Fruit fly (Drosophila melanogaster) whole organism, embryonic: Measurements from ENCODE around the gene Ice2.

Experiments used
- B-H1 ChIP-seq: fragments of 200-800 bp; sonication (Bioruptor generic); IDR thresholded peaks from 3 replicates; pipeline ENCODE4 v1.3.6; 2022; ENCODE audit warnings: missing biosample characterization, missing genetic modification characterization
- Bdp1 ChIP-seq: fragments of 200-800 bp; sonication (Bioruptor generic); optimal IDR thresholded peaks from 3 replicates; lab custom pipeline; 2016; ENCODE audit warnings: missing biosample characterization, missing genetic modification characterization
- CG10267 ChIP-seq: fragments of 200-800 bp; sonication (Bioruptor generic); optimal IDR thresholded peaks from 2 replicates; lab custom pipeline; 2018; ENCODE audit warnings: missing biosample characterization, mild to moderate bottlenecking, missing genetic modification characterization, moderate library complexity
- CG10431 ChIP-seq: fragments of 200-800 bp; sonication (Bioruptor generic); optimal IDR thresholded peaks from 3 replicates; lab custom pipeline; 2018; ENCODE audit warnings: missing biosample characterization, mild to moderate bottlenecking, missing genetic modification characterization
- CG10654 ChIP-seq: fragments of 200-800 bp; sonication (Bioruptor generic); optimal IDR thresholded peaks from 2 replicates; lab custom pipeline; 2016; ENCODE audit warnings: missing biosample characterization, missing genetic modification characterization
- CG11696 ChIP-seq: fragments of 200-800 bp; sonication (Bioruptor generic); IDR thresholded peaks from 2 replicates; pipeline ENCODE4 v1.3.6; 2022; ENCODE audit warnings: missing biosample characterization, missing genetic modification characterization
- CG12659 ChIP-seq: fragments of 200-800 bp; sonication (Bioruptor generic); optimal IDR thresholded peaks from 3 replicates; lab custom pipeline; 2017; ENCODE audit warnings: mild to moderate bottlenecking, missing biosample characterization, missing genetic modification reagents, missing genetic modification characterization
- CG13624 ChIP-seq: fragments of 200-800 bp; sonication (Bioruptor generic); optimal IDR thresholded peaks from 2 replicates; lab custom pipeline; 2016; ENCODE audit warnings: missing biosample characterization, missing genetic modification characterization
- CG14014 ChIP-seq: fragments of 200-800 bp; sonication (Bioruptor generic); IDR thresholded peaks from 2 replicates; pipeline ENCODE4 v1.3.6; 2022; ENCODE audit warnings: missing biosample characterization, missing genetic modification characterization
- CG14441 ChIP-seq: fragments of 200-800 bp; sonication (Bioruptor generic); IDR thresholded peaks from 2 replicates; pipeline ENCODE4 v1.3.6; 2022; ENCODE audit warnings: missing biosample characterization, missing genetic modification characterization
- CG14710 ChIP-seq: fragments of 200-800 bp; sonication (Bioruptor generic); optimal IDR thresholded peaks from 3 replicates; lab custom pipeline; 2019; ENCODE audit warnings: missing biosample characterization, mild to moderate bottlenecking, missing genetic modification characterization, moderate library complexity
- CG14965 ChIP-seq: fragments of 200-800 bp; sonication (Bioruptor generic); optimal IDR thresholded peaks from 2 replicates; lab custom pipeline; 2016; ENCODE audit warnings: missing biosample characterization, missing genetic modification characterization, borderline replicate concordance
- CG15073 ChIP-seq: fragments of 200-800 bp; sonication (Bioruptor generic); optimal IDR thresholded peaks from 2 replicates; lab custom pipeline; 2016; ENCODE audit warnings: missing biosample characterization, missing genetic modification characterization
- CG1529 ChIP-seq: fragments of 200-800 bp; sonication (Bioruptor generic); optimal IDR thresholded peaks from 3 replicates; lab custom pipeline; 2018; ENCODE audit warnings: missing biosample characterization, missing genetic modification characterization
- CG16813 ChIP-seq: fragments of 200-800 bp; sonication (Bioruptor generic); IDR thresholded peaks from 3 replicates; pipeline ENCODE4 v1.3.6; 2022; ENCODE audit warnings: missing biosample characterization, missing genetic modification characterization; ENCODE audit not compliant: partially characterized antibody
- CG17328 ChIP-seq: fragments of 200-800 bp; sonication (Bioruptor generic); IDR thresholded peaks from 2 replicates; pipeline ENCODE4 v1.3.6; 2022; ENCODE audit warnings: missing biosample characterization, missing genetic modification characterization
- CG17912 ChIP-seq: fragments of 200-800 bp; sonication (Bioruptor generic); optimal IDR thresholded peaks from 2 replicates; lab custom pipeline; 2018; ENCODE audit warnings: missing biosample characterization, mild to moderate bottlenecking, missing genetic modification characterization
- CG18262 ChIP-seq: fragments of 200-800 bp; optimal IDR thresholded peaks from 3 replicates; lab custom pipeline; 2019; ENCODE audit warnings: missing biosample characterization, mild to moderate bottlenecking, missing genetic modification characterization, moderate library complexity
- CG30403 ChIP-seq: fragments of 200-800 bp; sonication (Bioruptor generic); optimal IDR thresholded peaks from 3 replicates; lab custom pipeline; 2016; ENCODE audit warnings: missing biosample characterization, missing genetic modification characterization
- CG43689 ChIP-seq: fragments of 200-800 bp; sonication (Bioruptor generic); IDR thresholded peaks from 2 replicates; pipeline ENCODE4 v1.3.6; 2022; ENCODE audit warnings: missing biosample characterization, missing genetic modification characterization
- CG4404 ChIP-seq: fragments of 200-800 bp; sonication (Bioruptor generic); IDR thresholded peaks from 2 replicates; pipeline ENCODE4 v1.3.6; 2022; ENCODE audit warnings: missing biosample characterization, missing genetic modification characterization
- CG4854 ChIP-seq: fragments of 200-800 bp; sonication (Bioruptor generic); optimal IDR thresholded peaks from 2 replicates; lab custom pipeline; 2016; ENCODE audit warnings: missing biosample characterization, missing genetic modification characterization, inconsistent platforms
- CG6272 ChIP-seq: fragments of 200-800 bp; sonication (Bioruptor generic); IDR thresholded peaks from 2 replicates; pipeline ENCODE4 v1.3.6; 2022; ENCODE audit warnings: missing biosample characterization, missing genetic modification characterization
- CG6791 ChIP-seq: fragments of 200-800 bp; sonication (Bioruptor generic); IDR thresholded peaks from 3 replicates; pipeline ENCODE4 v1.3.6; 2022; ENCODE audit warnings: missing biosample characterization, missing genetic modification characterization; ENCODE audit not compliant: partially characterized antibody
- CG7372 ChIP-seq: fragments of 200-800 bp; sonication (Bioruptor generic); IDR thresholded peaks from 2 replicates; pipeline ENCODE4 v1.3.6; 2022; ENCODE audit warnings: missing biosample characterization, missing genetic modification characterization
- CG8924 ChIP-seq: fragments of 200-800 bp; optimal IDR thresholded peaks from 3 replicates; lab custom pipeline; 2019; ENCODE audit warnings: missing biosample characterization, mild to moderate bottlenecking, missing genetic modification characterization, moderate library complexity
- CG9876 ChIP-seq: fragments of 200-800 bp; sonication (Bioruptor generic); optimal IDR thresholded peaks from 2 replicates; lab custom pipeline; 2016; ENCODE audit warnings: missing biosample characterization, missing genetic modification characterization
- Dek ChIP-seq: fragments of 200-800 bp; sonication (Bioruptor generic); optimal IDR thresholded peaks from 3 replicates; lab custom pipeline; 2019; ENCODE audit warnings: missing biosample characterization, mild to moderate bottlenecking, missing genetic modification characterization, moderate library complexity
- Dip3 ChIP-seq: fragments of 200-800 bp; sonication (Bioruptor generic); optimal IDR thresholded peaks from 3 replicates; lab custom pipeline; 2016; ENCODE audit warnings: missing biosample characterization, missing genetic modification characterization
- Doc2 ChIP-seq: fragments of 200-800 bp; sonication (Bioruptor generic); IDR thresholded peaks from 2 replicates; pipeline ENCODE4 v1.3.6; 2022; ENCODE audit warnings: missing biosample characterization, missing genetic modification characterization
- ERR ChIP-seq: fragments of 200-800 bp; sonication (Bioruptor generic); optimal IDR thresholded peaks from 2 replicates; lab custom pipeline; 2016; ENCODE audit warnings: missing biosample characterization, missing genetic modification characterization
- Max ChIP-seq: fragments of 200-800 bp; sonication (Bioruptor generic); optimal IDR thresholded peaks from 2 replicates; lab custom pipeline; 2016; ENCODE audit warnings: missing biosample characterization, mild to moderate bottlenecking, missing genetic modification characterization
- Med ChIP-seq: fragments of 200-800 bp; sonication (Bioruptor generic); peaks from one replicate; lab custom pipeline; 2016; ENCODE audit warnings: missing biosample characterization, missing genetic modification characterization, mild to moderate bottlenecking, inconsistent platforms, moderate library complexity
- NFAT ChIP-seq: fragments of 200-800 bp; sonication (Bioruptor generic); IDR thresholded peaks from 2 replicates; pipeline ENCODE4 v1.3.6; 2022; ENCODE audit warnings: missing biosample characterization, missing genetic modification characterization
- Poxn ChIP-seq: fragments of 200-800 bp; sonication (Bioruptor generic); IDR thresholded peaks from 2 replicates; pipeline ENCODE4 v1.3.6; 2022; ENCODE audit warnings: missing biosample characterization, missing genetic modification characterization
- Usf ChIP-seq: fragments of 200-800 bp; sonication (Bioruptor generic); optimal IDR thresholded peaks from 2 replicates; lab custom pipeline; 2017; ENCODE audit warnings: missing genotype, missing biosample characterization, missing genetic modification characterization
- ato ChIP-seq: fragments of 200-800 bp; sonication (Bioruptor generic); IDR thresholded peaks from 2 replicates; pipeline ENCODE4 v1.3.6; 2022; ENCODE audit warnings: missing biosample characterization, missing genetic modification characterization; ENCODE audit not compliant: partially characterized antibody
- chif ChIP-seq, 2 experiments: fragments of 200-800 bp; sonication (Bioruptor generic); optimal IDR thresholded peaks; 3 replicates each; lab custom pipeline; 2016; ENCODE audit warnings: missing biosample characterization in 2 of 2, missing genetic modification characterization in 2 of 2
- ci ChIP-seq: fragments of 200-800 bp; sonication (Bioruptor generic); IDR thresholded peaks from 3 replicates; pipeline ENCODE4 v1.3.6; 2022; ENCODE audit warnings: missing biosample characterization, missing genetic modification characterization
- crp ChIP-seq, 2 experiments: fragments of 200-800 bp; sonication (Bioruptor generic); optimal IDR thresholded peaks; 2 replicates in 1 of 2; 3 replicates in 1 of 2; lab custom pipeline; 2017; ENCODE audit warnings: missing biosample characterization in 2 of 2, missing genetic modification characterization in 2 of 2, mild to moderate bottlenecking in 1 of 2, moderate library complexity in 1 of 2
- gcm ChIP-seq: fragments of 200-800 bp; sonication (Bioruptor generic); optimal IDR thresholded peaks from 2 replicates; lab custom pipeline; 2019; ENCODE audit warnings: missing biosample characterization, mild to moderate bottlenecking, missing genetic modification characterization, moderate library complexity
- grn ChIP-seq: fragments of 200-800 bp; sonication (Bioruptor generic); optimal IDR thresholded peaks from 3 replicates; lab custom pipeline; 2017; ENCODE audit warnings: missing biosample characterization, missing genetic modification characterization
- jing ChIP-seq: fragments of 200-800 bp; sonication (Bioruptor generic); optimal IDR thresholded peaks from 2 replicates; lab custom pipeline; 2018; ENCODE audit warnings: missing biosample characterization, mild to moderate bottlenecking, missing genetic modification characterization
- ken ChIP-seq: fragments of 200-800 bp; sonication (Bioruptor generic); IDR thresholded peaks from 3 replicates; pipeline ENCODE4 v1.3.6; 2022; ENCODE audit warnings: missing biosample characterization, missing genetic modification characterization
- pho ChIP-seq: fragments of 200-800 bp; sonication (Bioruptor generic); optimal IDR thresholded peaks from 2 replicates; lab custom pipeline; 2016; ENCODE audit warnings: missing biosample characterization, missing genetic modification characterization
- sens ChIP-seq: fragments of 200-800 bp; sonication (Bioruptor generic); peaks from one replicate; lab custom pipeline; 2016; ENCODE audit warnings: missing biosample characterization, missing genetic modification characterization
- sens-2 ChIP-seq: fragments of 200-800 bp; sonication (Bioruptor generic); IDR thresholded peaks from 2 replicates; pipeline ENCODE4 v1.3.6; 2022; ENCODE audit warnings: missing biosample characterization, missing genetic modification characterization
- sqz ChIP-seq: fragments of 200-800 bp; sonication (Bioruptor generic); optimal IDR thresholded peaks from 3 replicates; lab custom pipeline; 2018; ENCODE audit warnings: missing biosample characterization, mild to moderate bottlenecking, missing genetic modification characterization
- stwl ChIP-seq: fragments of 200-800 bp; sonication (Bioruptor generic); optimal IDR thresholded peaks from 3 replicates; lab custom pipeline; 2018; ENCODE audit warnings: missing biosample characterization, mild to moderate bottlenecking, missing genetic modification characterization, moderate library complexity
- toy ChIP-seq: fragments of 200-800 bp; sonication (Bioruptor generic); IDR thresholded peaks from 2 replicates; pipeline ENCODE4 v1.3.6; 2022; ENCODE audit warnings: missing biosample characterization, missing genetic modification characterization
- vfl ChIP-seq: fragments of 200-800 bp; sonication (Bioruptor generic); optimal IDR thresholded peaks from 2 replicates; lab custom pipeline; 2016; ENCODE audit warnings: missing biosample characterization, missing genetic modification characterization
- vnd ChIP-seq: fragments of 200-800 bp; sonication (Bioruptor generic); IDR thresholded peaks from 3 replicates; pipeline ENCODE4 v1.3.6; 2022; ENCODE audit warnings: missing biosample characterization, missing genetic modification characterization; ENCODE audit not compliant: partially characterized antibody
- wor ChIP-seq: fragments of 200-800 bp; sonication (Bioruptor generic); IDR thresholded peaks from 2 replicates; pipeline ENCODE4 v1.3.6; 2022; ENCODE audit warnings: missing biosample characterization, missing genetic modification characterization

Ice2 gene

DNA sequence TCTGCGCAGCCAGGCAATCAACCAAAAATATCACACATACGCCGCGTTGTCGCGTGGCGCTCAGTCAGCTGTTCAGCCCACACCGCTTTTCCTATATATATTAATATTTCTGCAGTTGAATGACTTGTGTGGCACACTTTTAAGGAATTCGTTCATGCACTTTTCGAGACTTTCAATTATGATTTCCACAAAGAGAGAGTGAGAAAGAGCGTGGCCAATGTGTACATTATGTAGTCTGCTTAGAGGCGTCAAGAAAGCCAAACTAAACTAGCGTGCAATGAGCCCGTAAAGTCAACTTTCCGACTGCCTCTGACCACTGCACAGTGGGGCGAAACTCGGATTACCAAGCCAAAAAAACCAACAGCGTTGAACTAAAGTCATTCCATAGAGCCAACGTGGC, 24.1 kb downstream of the Ice2 start (continued):
- TF ChIP-seq chif (GFP tag; optimal IDR thresholded peaks at IDR 0.05; lab: Kevin White, UChicago) (no peak), CG6272 (GFP tag; lab: Robert Waterston, UW) (no peak), grn (GFP tag; lab: Kevin White, UChicago) (no peak), Usf (GFP tag; lab: Kevin White, UChicago) (no peak), CG8924 (no peak), CG15073 (GFP tag; lab: Kevin White, UChicago) (no peak), gcm (GFP tag; lab: Kevin White, UChicago) (no peak), CG17328 (no peak), CG18262 (tag; lab: Kevin White, UChicago) (no peak), CG12659 (GFP tag; lab: Kevin White, UChicago) (no peak), sens (GFP tag; lab: Kevin White, UChicago) (peak; percentile 47), CG13624 (GFP tag; lab: Kevin White, UChicago) (no peak), vnd (GFP tag; lab: Robert Waterston, UW) (no peak), CG10267 (tag; lab: Kevin White, UChicago) (no peak), B-H1 (GFP tag; lab: Robert Waterston, UW) (no peak), ci (GFP tag; lab: Robert Waterston, UW) (0 out of 3 replicates have a peak, but pooled peaks have one; percentile 24), ato (GFP tag; lab: Robert Waterston, UW) (no peak), Bdp1 (GFP tag; lab: Kevin White, UChicago) (no peak), crp (GFP tag; optimal IDR thresholded peaks at IDR 0.05; lab: Kevin White, UChicago) (peak in 1 of 2 experiments; percentile 5), CG43689 (GFP tag; lab: Robert Waterston, UW) (no peak), ken (GFP tag; lab: Robert Waterston, UW) (no peak), vfl (GFP tag; lab: Kevin White, UChicago) (no peak), Poxn (GFP tag; lab: Robert Waterston, UW) (no peak), pho (no peak), ERR (GFP tag; lab: Kevin White, UChicago) (no peak), CG10654 (GFP tag; lab: Kevin White, UChicago) (no peak), stwl (no peak), Max (GFP tag; lab: Kevin White, UChicago) (no peak), NFAT (GFP tag; lab: Robert Waterston, UW) (no peak), CG30403 (no peak), jing (GFP tag; lab: Kevin White, UChicago) (no peak), CG10431 (GFP tag; lab: Kevin White, UChicago) (peak; percentile 99), CG7372 (GFP tag; lab: Robert Waterston, UW) (peak; percentile 75), CG14710 (tag; lab: Kevin White, UChicago) (no peak), CG14441 (GFP tag; lab: Robert Waterston, UW) (no peak), CG4854 (GFP tag; lab: Kevin White, UChicago) (no peak), CG16813 (GFP tag; lab: Robert Waterston, UW) (no peak), CG14014 (no peak), wor (no peak), toy (GFP tag; lab: Robert Waterston, UW) (no peak), CG6791 (GFP tag; lab: Robert Waterston, UW) (no peak), CG9876 (GFP tag; lab: Kevin White, UChicago) (no peak), Dek (tag; lab: Kevin White, UChicago) (no peak), sens-2 (GFP tag; lab: Robert Waterston, UW) (no peak), Med (peak; percentile 16), CG11696 (GFP tag; lab: Robert Waterston, UW) (no peak), sqz (GFP tag; lab: Kevin White, UChicago) (no peak), CG4404 (GFP tag; lab: Robert Waterston, UW) (no peak), Dip3 (GFP tag; lab: Kevin White, UChicago) (no peak), CG14965 (GFP tag; lab: Kevin White, UChicago) (no peak), CG1529 (no peak), Doc2 (GFP tag; lab: Robert Waterston, UW) (no peak), CG17912 (no peak)
